Fruit fly (Drosophila melanogaster): ENCODE data around the gene Ipp.

Gene Ipp

dm6 chr3R:13930252-13930651, 28.3 kb upstream of the Ipp start:
- TF ChIP-seq EcR (GFP tag; optimal IDR thresholded peaks at IDR 0.05): no peak
- TF ChIP-seq CG15710 (tag; optimal IDR thresholded peaks at IDR 0.05): no peak
- TF ChIP-seq Pif1A (GFP tag; optimal IDR thresholded peaks at IDR 0.05): no peak
- TF ChIP-seq CG32121 (GFP tag; IDR thresholded peaks at IDR 0.05): no peak
- no peak for TF ChIP-seq CG12605 (GFP tag; IDR thresholded peaks at IDR 0.05)
- no peak for TF ChIP-seq gl (tag; optimal IDR thresholded peaks at IDR 0.05)
- no peak for TF ChIP-seq Ets98B (GFP tag; IDR thresholded peaks at IDR 0.05)
- TF ChIP-seq Snoo (tag; optimal IDR thresholded peaks at IDR 0.05): no peak
- TF ChIP-seq CG17806 (tag; optimal IDR thresholded peaks at IDR 0.05): no peak
- TF ChIP-seq CG8159 (tag; optimal IDR thresholded peaks at IDR 0.05): no peak
- no peak for TF ChIP-seq D1 (tag; optimal IDR thresholded peaks at IDR 0.05)
- no peak for TF ChIP-seq fd96Ca (GFP tag; IDR thresholded peaks at IDR 0.05)
- TF ChIP-seq rn (GFP tag; IDR thresholded peaks at IDR 0.05): no peak
- TF ChIP-seq CG13204 (GFP tag; optimal IDR thresholded peaks at IDR 0.05): no peak
- no peak for TF ChIP-seq CG8301 (tag; optimal IDR thresholded peaks at IDR 0.05)
- no peak for TF ChIP-seq Pif1B (GFP tag; optimal IDR thresholded peaks at IDR 0.05)
- no peak for TF ChIP-seq CG34367 (tag; optimal IDR thresholded peaks at IDR 0.05)
- TF ChIP-seq CG9948 (tag; optimal IDR thresholded peaks at IDR 0.05): no peak
- no peak for TF ChIP-seq CG14655 (GFP tag; optimal IDR thresholded peaks at IDR 0.05)

dm6 chr3R:13931813-13932212, 26.8 kb upstream of the Ipp start:
- TF ChIP-seq CG13204 (GFP tag; optimal IDR thresholded peaks at IDR 0.05) (no peak), CG10348 (GFP tag; IDR thresholded peaks at IDR 0.05) (no peak), CG12605 (GFP tag; IDR thresholded peaks at IDR 0.05) (no peak), Ets98B (GFP tag; IDR thresholded peaks at IDR 0.05) (no peak), CG9948 (tag; optimal IDR thresholded peaks at IDR 0.05) (peak; percentile 52), CG8159 (tag; optimal IDR thresholded peaks at IDR 0.05) (peak; percentile 30), CG34367 (tag; optimal IDR thresholded peaks at IDR 0.05) (no peak), D1 (tag; optimal IDR thresholded peaks at IDR 0.05) (no peak), CG15710 (tag; optimal IDR thresholded peaks at IDR 0.05) (peak; percentile 28), CG14655 (GFP tag; optimal IDR thresholded peaks at IDR 0.05) (peak; percentile 0)

DNA sequence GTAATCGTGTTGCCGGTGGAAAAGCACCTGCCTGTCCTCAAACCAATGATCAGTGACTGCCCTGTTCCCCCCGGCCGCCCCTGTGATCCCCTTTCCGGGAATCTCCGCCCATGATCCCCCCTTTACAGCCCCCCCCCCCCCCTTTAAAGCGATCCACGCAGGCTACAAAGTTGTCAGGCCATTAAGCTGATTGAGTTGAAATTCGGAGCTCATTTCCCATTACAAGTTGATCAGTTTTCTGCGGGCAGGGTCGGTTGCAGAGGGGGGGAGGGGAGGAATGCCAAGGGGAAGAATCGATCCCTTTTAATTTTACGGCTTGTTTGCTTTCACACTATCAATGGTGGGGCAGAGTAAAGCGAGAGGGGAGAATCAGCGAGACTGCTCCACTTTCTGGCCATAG, 24.6 kb upstream of the Ipp start:
- no peak for TF ChIP-seq Pif1A (GFP tag; optimal IDR thresholded peaks at IDR 0.05)
- TF ChIP-seq CG17806 (tag; optimal IDR thresholded peaks at IDR 0.05): no peak
- TF ChIP-seq Pif1B (GFP tag; optimal IDR thresholded peaks at IDR 0.05): no peak
- TF ChIP-seq gl (tag; optimal IDR thresholded peaks at IDR 0.05): no peak
- TF ChIP-seq rn (GFP tag; IDR thresholded peaks at IDR 0.05): no peak
- no peak for TF ChIP-seq CG10348 (GFP tag; IDR thresholded peaks at IDR 0.05)
- no peak for TF ChIP-seq CG14655 (GFP tag; optimal IDR thresholded peaks at IDR 0.05)
- TF ChIP-seq CG8159 (tag; optimal IDR thresholded peaks at IDR 0.05): no peak
- no peak for TF ChIP-seq Snoo (tag; optimal IDR thresholded peaks at IDR 0.05)
- no peak for TF ChIP-seq CG32121 (GFP tag; IDR thresholded peaks at IDR 0.05)
- TF ChIP-seq CG15710 (tag; optimal IDR thresholded peaks at IDR 0.05): no peak
- no peak for TF ChIP-seq CG8301 (tag; optimal IDR thresholded peaks at IDR 0.05)
- no peak for TF ChIP-seq CG34367 (tag; optimal IDR thresholded peaks at IDR 0.05)
- TF ChIP-seq EcR (GFP tag; optimal IDR thresholded peaks at IDR 0.05): no peak
- TF ChIP-seq CG9948 (tag; optimal IDR thresholded peaks at IDR 0.05): no peak
- no peak for TF ChIP-seq CG4496 (GFP tag; IDR thresholded peaks at IDR 0.05)
- TF ChIP-seq fd96Ca (GFP tag; IDR thresholded peaks at IDR 0.05): no peak
- no peak for TF ChIP-seq Ets98B (GFP tag; IDR thresholded peaks at IDR 0.05)
- no peak for TF ChIP-seq CG13204 (GFP tag; optimal IDR thresholded peaks at IDR 0.05)

DNA sequence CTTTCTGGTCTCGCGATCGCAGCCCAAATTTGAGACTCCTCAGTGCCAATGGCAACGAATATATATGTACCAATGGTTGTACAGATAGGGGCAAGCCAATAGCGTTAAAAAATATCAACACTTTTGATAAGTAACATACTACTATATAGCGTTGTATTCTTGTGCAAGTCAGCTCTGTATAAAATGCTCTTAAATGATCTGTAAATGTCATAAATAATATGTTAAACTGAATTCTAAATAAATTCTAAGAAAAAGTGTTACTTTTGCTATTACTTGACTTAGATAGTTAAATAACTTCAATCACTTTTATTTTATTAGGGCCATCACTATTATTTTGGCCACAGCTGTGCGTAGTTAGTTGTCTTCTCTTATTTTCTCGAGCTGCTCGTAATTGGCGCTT, 24.0 kb upstream of the Ipp start:
- peak; percentile 11 for TF ChIP-seq CG17806 (tag; optimal IDR thresholded peaks at IDR 0.05)
- TF ChIP-seq CG14655 (GFP tag; optimal IDR thresholded peaks at IDR 0.05): peak; percentile 19
- TF ChIP-seq CG10348 (GFP tag; IDR thresholded peaks at IDR 0.05): no peak
- no peak for TF ChIP-seq CG13204 (GFP tag; optimal IDR thresholded peaks at IDR 0.05)
- TF ChIP-seq CG8301 (tag; optimal IDR thresholded peaks at IDR 0.05): peak; percentile 12
- TF ChIP-seq Snoo (tag; optimal IDR thresholded peaks at IDR 0.05): peak; percentile 30
- TF ChIP-seq CG8159 (tag; optimal IDR thresholded peaks at IDR 0.05): peak; percentile 50
- TF ChIP-seq CG34367 (tag; optimal IDR thresholded peaks at IDR 0.05): peak; percentile 46
- TF ChIP-seq CG32121 (GFP tag; IDR thresholded peaks at IDR 0.05): no peak
- TF ChIP-seq CG4496 (GFP tag; IDR thresholded peaks at IDR 0.05): no peak
- TF ChIP-seq gl (tag; optimal IDR thresholded peaks at IDR 0.05): no peak
- no peak for TF ChIP-seq fd96Ca (GFP tag; IDR thresholded peaks at IDR 0.05)
- no peak for TF ChIP-seq Ets98B (GFP tag; IDR thresholded peaks at IDR 0.05)
- TF ChIP-seq Pif1A (GFP tag; optimal IDR thresholded peaks at IDR 0.05): peak; percentile 54
- TF ChIP-seq D1 (tag; optimal IDR thresholded peaks at IDR 0.05): no peak
- TF ChIP-seq CG15710 (tag; optimal IDR thresholded peaks at IDR 0.05): peak; percentile 72
- peak; percentile 65 for TF ChIP-seq CG9948 (tag; optimal IDR thresholded peaks at IDR 0.05)
- no peak for TF ChIP-seq EcR (GFP tag; optimal IDR thresholded peaks at IDR 0.05)
- no peak for TF ChIP-seq CG12605 (GFP tag; IDR thresholded peaks at IDR 0.05)
- no peak for TF ChIP-seq rn (GFP tag; IDR thresholded peaks at IDR 0.05)
- peak; percentile 36 for TF ChIP-seq Pif1B (GFP tag; optimal IDR thresholded peaks at IDR 0.05)

dm6 chr3R:13936309-13936708, 22.3 kb upstream of the Ipp start:
- no peak for TF ChIP-seq EcR (GFP tag; optimal IDR thresholded peaks at IDR 0.05)

dm6 chr3R:13939353-13940049, 19.1 kb upstream of the Ipp start:
- TF ChIP-seq CG9948 (tag; optimal IDR thresholded peaks at IDR 0.05) (peak; percentile 56), CG17806 (tag; optimal IDR thresholded peaks at IDR 0.05) (peak; percentile 32), EcR (GFP tag; optimal IDR thresholded peaks at IDR 0.05) (peak; percentile 5), D1 (tag; optimal IDR thresholded peaks at IDR 0.05) (no peak), CG32121 (GFP tag; IDR thresholded peaks at IDR 0.05) (no peak), CG8301 (tag; optimal IDR thresholded peaks at IDR 0.05) (no peak), CG15710 (tag; optimal IDR thresholded peaks at IDR 0.05) (peak; percentile 47), Snoo (tag; optimal IDR thresholded peaks at IDR 0.05) (peak; percentile 12), CG8159 (tag; optimal IDR thresholded peaks at IDR 0.05) (peak; percentile 60), CG13204 (GFP tag; optimal IDR thresholded peaks at IDR 0.05) (no peak), CG10348 (GFP tag; IDR thresholded peaks at IDR 0.05) (no peak), Pif1A (GFP tag; optimal IDR thresholded peaks at IDR 0.05) (no peak), CG14655 (GFP tag; optimal IDR thresholded peaks at IDR 0.05) (peak; percentile 40), CG12605 (GFP tag; IDR thresholded peaks at IDR 0.05) (no peak), CG4496 (GFP tag; IDR thresholded peaks at IDR 0.05) (no peak), Pif1B (GFP tag; optimal IDR thresholded peaks at IDR 0.05) (no peak), CG34367 (tag; optimal IDR thresholded peaks at IDR 0.05) (no peak), rn (GFP tag; IDR thresholded peaks at IDR 0.05) (no peak)

Data from whole organism, pupa.